Fruit fly (Drosophila melanogaster) whole organism: Measurements from ENCODE around the gene NHP2.

Source experiments
- CG8478 ChIP-seq: fragments of >200 bp; optimal IDR thresholded peaks from 2 replicates; lab custom pipeline; 2018; ENCODE audit warnings: inconsistent platforms
- EcR ChIP-seq, 2 experiments: fragments of >200 bp; optimal IDR thresholded peaks; 2 replicates each; lab custom pipeline; 2017; ENCODE audit warnings: missing biosample characterization in 2 of 2, missing genetic modification characterization in 2 of 2, missing genetic modification reagents in 2 of 2
- pan ChIP-seq: fragments of >200 bp; optimal IDR thresholded peaks from 2 replicates; lab custom pipeline; 2017
- psq ChIP-seq: fragments of >200 bp; optimal IDR thresholded peaks from 2 replicates; lab custom pipeline; 2017

DNA sequence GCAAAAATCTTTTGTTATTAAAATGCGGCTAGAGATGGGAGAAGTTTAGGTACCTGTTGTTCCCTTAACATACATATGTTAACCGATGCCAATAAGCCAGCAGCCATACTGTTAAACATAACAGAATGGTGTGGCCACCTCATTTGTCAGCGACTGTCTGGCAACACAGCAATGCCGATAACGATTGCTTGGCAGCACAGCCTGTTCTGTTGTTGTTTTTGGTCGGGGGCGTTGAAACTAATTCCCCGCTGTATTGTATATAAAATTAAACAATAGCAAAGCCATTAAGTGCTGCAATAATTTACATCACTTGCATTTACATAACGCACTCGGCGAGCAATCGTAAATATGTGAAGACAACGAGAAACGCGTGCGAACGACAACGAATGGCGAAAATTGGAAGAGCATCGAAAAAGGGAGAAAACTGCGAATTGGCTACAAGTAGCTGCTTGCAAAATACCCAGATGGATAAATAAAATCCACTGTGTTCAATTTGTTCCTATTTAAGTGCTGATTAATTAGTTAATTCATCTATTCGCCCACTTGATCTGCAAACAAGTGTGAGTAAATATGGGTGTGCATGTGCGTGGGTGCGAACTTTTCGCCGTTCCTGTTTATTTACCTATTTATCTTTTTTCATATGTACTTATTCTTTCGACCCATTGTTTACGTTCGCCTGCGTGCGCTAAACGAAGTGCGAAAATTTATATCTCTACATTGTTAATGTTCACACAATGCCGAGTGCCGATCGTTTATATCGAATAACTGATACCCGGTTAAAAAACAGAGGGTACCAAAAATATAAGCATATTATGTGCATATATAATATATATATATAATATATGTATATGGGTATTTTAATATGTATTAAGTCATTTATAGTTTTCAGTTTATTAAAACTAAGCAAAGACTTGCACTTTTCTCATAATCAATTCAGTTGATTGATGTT, 39.9 kb downstream of the NHP2 start, which contains the start of the genes Tsen34 and Mgat4a:
- no peak for TF ChIP-seq EcR (GFP tag; optimal IDR thresholded peaks at IDR 0.05; lab: Kevin White, UChicago)
- no peak for TF ChIP-seq CG8478 (lab: Kevin White, UChicago)
- no peak for TF ChIP-seq psq (lab: Kevin White, UChicago)
- TF ChIP-seq pan (lab: Kevin White, UChicago), result no peak
